Worm (Caenorhabditis elegans): ENCODE results near the gene gcc-1.
A peak's percentile ranks its signal among the peaks of the same experiment; 100 is the strongest.

gcc-1 gene

DNA sequence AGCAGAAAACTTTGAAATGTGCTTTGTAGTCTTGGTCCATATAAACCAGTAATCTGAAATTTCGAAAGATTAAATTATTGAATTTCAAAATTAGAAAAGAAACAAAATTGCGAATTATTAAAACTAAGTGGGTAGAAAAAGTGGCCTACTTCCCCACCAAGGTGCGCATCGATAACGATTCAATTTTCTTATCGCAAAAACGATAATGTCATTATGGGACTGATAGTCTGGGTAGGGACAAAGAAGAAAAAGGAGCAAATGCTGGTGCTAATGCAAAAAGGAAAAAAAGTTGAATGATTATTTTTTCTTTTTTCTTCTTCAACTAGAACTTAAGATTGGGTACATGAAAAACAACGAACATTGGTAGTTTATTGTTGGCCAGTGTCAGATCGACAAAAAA is 49.2 kb upstream of the gcc-1 start, which contains the start of gene gpcp-1 (continued):
- TF ChIP-seq egl-43 (GFP tag; IDR thresholded peaks at IDR 0.05) (no peak), lim-7 (GFP tag; IDR thresholded peaks at IDR 0.05) (no peak), lsy-2 (tag; optimal IDR thresholded peaks at IDR 0.05) (no peak), mdl-1 (tag; optimal IDR thresholded peaks at IDR 0.05) (no peak), unc-130 (GFP tag; optimal IDR thresholded peaks at IDR 0.05) (no peak), gei-8 (GFP tag; optimal IDR thresholded peaks at IDR 0.05) (no peak), T20F7.1 (GFP tag; optimal IDR thresholded peaks at IDR 0.05) (no peak), zfp-2 (tag; optimal IDR thresholded peaks at IDR 0.05) (no peak), tag-97 (GFP tag; IDR thresholded peaks at IDR 0.05) (no peak), nhr-237 (tag; optimal IDR thresholded peaks at IDR 0.05) (no peak), F26F4.8 (GFP tag; conservative IDR thresholded peaks at IDR 0.05) (no peak), rbr-2 (tag; optimal IDR thresholded peaks at IDR 0.05) (no peak), php-3 (GFP tag; IDR thresholded peaks at IDR 0.05) (no peak), duxl-1 (tag; optimal IDR thresholded peaks at IDR 0.05; ENCODE audit: poor library complexity) (no peak), snpc-1.2 (GFP tag; IDR thresholded peaks at IDR 0.05) (no peak), zfp-3 (GFP tag; conservative IDR thresholded peaks at IDR 0.05) (no peak), madf-5 (GFP tag; IDR thresholded peaks at IDR 0.05) (no peak), ztf-11 (tag; optimal IDR thresholded peaks at IDR 0.05) (no peak), nhr-28 (tag; optimal IDR thresholded peaks at IDR 0.05) (peak; percentile 46), dve-1 (tag; optimal IDR thresholded peaks at IDR 0.05; ENCODE audit: insufficient read depth) (peak; percentile 18), Y48G9A.11 (GFP tag; IDR thresholded peaks at IDR 0.05) (no peak), dpl-1 (GFP tag; optimal IDR thresholded peaks at IDR 0.05) (no peak), nhr-77 (tag; optimal IDR thresholded peaks at IDR 0.05) (peak; percentile 30)

DNA sequence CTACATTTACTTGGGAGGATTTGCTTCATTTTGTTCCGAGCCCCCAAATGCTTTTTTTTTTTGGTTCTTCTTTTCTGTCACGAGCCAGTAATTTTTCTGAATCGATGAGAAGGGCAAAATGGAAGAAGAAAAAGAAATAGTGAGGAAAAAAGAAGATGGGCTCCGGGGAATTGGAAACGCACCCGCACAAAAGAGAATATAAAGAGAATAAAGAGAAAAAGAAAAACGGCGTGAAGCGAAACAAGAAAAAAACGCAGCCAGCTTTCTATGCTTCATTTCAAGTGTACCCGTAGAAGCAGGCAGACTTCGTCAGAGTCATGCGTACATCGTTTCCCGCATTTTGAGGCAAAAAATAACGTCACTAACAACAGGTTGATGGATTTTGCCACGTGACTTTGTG is 48.7 kb upstream of the gcc-1 start:
- TF ChIP-seq nhr-77 (tag; optimal IDR thresholded peaks at IDR 0.05) (no peak), spr-3 (GFP tag; optimal IDR thresholded peaks at IDR 0.05) (no peak), ces-1 (GFP tag; optimal IDR thresholded peaks at IDR 0.05) (peak; percentile 49), mdt-29 (GFP tag; IDR thresholded peaks at IDR 0.05) (peak; percentile 15; the same call in 1 of the 2 replicates), ceh-62 (tag; optimal IDR thresholded peaks at IDR 0.05) (no peak), ctbp-1 (GFP tag; IDR thresholded peaks at IDR 0.05) (no peak; the same call in 1 of the 2 replicates), ceh-20 (GFP tag; IDR thresholded peaks at IDR 0.05) (0 out of 2 replicates have a peak, but pooled peaks have one; percentile 36), daf-16 (GFP tag; optimal IDR thresholded peaks at IDR 0.05) (no peak), daf-16 (tag; optimal IDR thresholded peaks at IDR 0.05) (no peak), madf-9 (GFP tag; conservative IDR thresholded peaks at IDR 0.05) (no peak), F49E8.2 (tag; optimal IDR thresholded peaks at IDR 0.05; ENCODE audit: borderline replicate concordance) (no peak), ZK337.2 (GFP tag; IDR thresholded peaks at IDR 0.05) (0 out of 2 replicates have a peak, but pooled peaks have one; percentile 15), unc-62 (GFP tag; optimal IDR thresholded peaks at IDR 0.05 in 1 of 2) (peak in 1 of 2 experiments; percentile 76), unc-62 (tag; optimal IDR thresholded peaks at IDR 0.05) (no peak), F37D6.2 (tag; optimal IDR thresholded peaks at IDR 0.05) (no peak), lim-7 (GFP tag; IDR thresholded peaks at IDR 0.05) (no peak), saeg-2 (GFP tag; IDR thresholded peaks at IDR 0.05) (no peak), F44E2.7 (GFP tag; IDR thresholded peaks at IDR 0.05) (no peak), hlh-11 (tag; optimal IDR thresholded peaks at IDR 0.05) (peak; percentile 19), lir-3 (tag; optimal IDR thresholded peaks at IDR 0.05) (no peak), rbr-2 (tag; optimal IDR thresholded peaks at IDR 0.05) (peak; percentile 6), mes-2 (tag; optimal IDR thresholded peaks at IDR 0.05; ENCODE audit: poor library complexity, severe bottlenecking) (peak; percentile 19), mdl-1 (tag; optimal IDR thresholded peaks at IDR 0.05) (peak in 1 of 2 experiments; percentile 64), hif-1 (tag; optimal IDR thresholded peaks at IDR 0.05) (peak in 1 of 2 experiments; percentile 66), egl-43 (GFP tag; IDR thresholded peaks at IDR 0.05) (no peak), duxl-1 (tag; optimal IDR thresholded peaks at IDR 0.05; ENCODE audit: poor library complexity) (no peak), lsy-2 (tag; optimal IDR thresholded peaks at IDR 0.05) (peak; percentile 27 to 36), zip-2 (tag; optimal IDR thresholded peaks at IDR 0.05) (no peak), lin-13 (GFP tag; optimal IDR thresholded peaks at IDR 0.05) (peak; percentile 3), fkh-10 (GFP tag; optimal IDR thresholded peaks at IDR 0.05) (peak; percentile 79), hlh-30 (tag; optimal IDR thresholded peaks at IDR 0.05; ENCODE audit: insufficient read depth) (peak; percentile 83), gei-8 (GFP tag; optimal IDR thresholded peaks at IDR 0.05) (no peak)

All from whole organism, L4 larva.